Worm (Caenorhabditis elegans): ENCODE measurements around the gene F47B7.3.

ce11 chrX:3781040-3781439, 16.8 kb upstream of the F47B7.3 start, which contains the start of gene marg-1:
- TF ChIP-seq unc-62 (GFP tag; optimal IDR thresholded peaks at IDR 0.05) (no peak), jun-1 (tag; optimal IDR thresholded peaks at IDR 0.05) (no peak), ztf-4 (tag; optimal IDR thresholded peaks at IDR 0.05) (no peak), nfya-1 (tag; optimal IDR thresholded peaks at IDR 0.05; ENCODE audit: insufficient read depth) (no peak), pqm-1 (tag; optimal IDR thresholded peaks at IDR 0.05) (no peak), R02D3.7 (tag; optimal IDR thresholded peaks at IDR 0.05) (no peak), hmg-11 (tag; optimal IDR thresholded peaks at IDR 0.05) (no peak), ama-1 (optimal IDR thresholded peaks at IDR 0.05) (no peak), nhr-23 (tag; optimal IDR thresholded peaks at IDR 0.05) (no peak), fkh-10 (GFP tag; optimal IDR thresholded peaks at IDR 0.05) (no peak), egl-27 (tag; optimal IDR thresholded peaks at IDR 0.05) (no peak), ZK546.5 (tag; optimal IDR thresholded peaks at IDR 0.05) (no peak), aly-2 (tag; optimal IDR thresholded peaks at IDR 0.05) (no peak), nhr-12 (tag; optimal IDR thresholded peaks at IDR 0.05) (no peak)

Data from whole organism, L3 larva.